Fruit fly (Drosophila melanogaster) whole organism, wandering third instar larva: Measurements from ENCODE around the gene CG34291.

Experiments
- Abd-B ChIP-seq: fragments of >200 bp; optimal IDR thresholded peaks from 2 replicates; lab custom pipeline; 2017; ENCODE audit warnings: missing biosample characterization, missing genetic modification characterization
- CG32264 ChIP-seq: fragments of 200-800 bp; sonication (Bioruptor generic); optimal IDR thresholded peaks from 2 replicates; lab custom pipeline; 2016; ENCODE audit warnings: missing biosample characterization, missing genetic modification characterization
- CG9705 ChIP-seq: fragments of 200-800 bp; sonication (Bioruptor generic); optimal IDR thresholded peaks from 2 replicates; lab custom pipeline; 2018; ENCODE audit warnings: missing biosample characterization, mild to moderate bottlenecking, missing genetic modification characterization
- CrebA ChIP-seq: fragments of 200-800 bp; sonication (Bioruptor generic); optimal IDR thresholded peaks from 2 replicates; lab custom pipeline; 2016; ENCODE audit warnings: missing biosample characterization, mild to moderate bottlenecking, missing genetic modification characterization, borderline replicate concordance
- Dif ChIP-seq: fragments of 200-275, 200-300 bp; sonication (Bioruptor generic); optimal IDR thresholded peaks from 2 replicates; lab custom pipeline; 2018; ENCODE audit warnings: missing biosample characterization, missing genetic modification characterization; ENCODE audit not compliant: partially characterized antibody
- HLH106 ChIP-seq: fragments of 200-800 bp; optimal IDR thresholded peaks from 3 replicates; lab custom pipeline; 2019; ENCODE audit warnings: missing biosample characterization, mild to moderate bottlenecking, missing genetic modification characterization, moderate library complexity
- Mio ChIP-seq: sonication (Bioruptor generic); optimal IDR thresholded peaks from 2 replicates; lab custom pipeline; 2016; ENCODE audit warnings: missing biosample characterization, missing genetic modification characterization
- OdsH ChIP-seq: fragments of 200-800 bp; sonication (Bioruptor generic); optimal IDR thresholded peaks from 2 replicates; lab custom pipeline; 2016; ENCODE audit warnings: missing biosample characterization, mild to moderate bottlenecking, missing genetic modification characterization
- Rel ChIP-seq, 2 experiments: fragments of 200-800 bp; sonication (Bioruptor generic) in 1 of 2; optimal IDR thresholded peaks; 2 replicates in 1 of 2; 3 replicates in 1 of 2; lab custom pipeline; 2016 to 2019; ENCODE audit warnings: mild to moderate bottlenecking in 2 of 2, missing biosample characterization in 2 of 2, missing genetic modification characterization in 2 of 2, moderate library complexity in 1 of 2
- br ChIP-seq: fragments of 200-800 bp; sonication (Bioruptor generic); optimal IDR thresholded peaks from 2 replicates; lab custom pipeline; 2016; ENCODE audit warnings: missing biosample characterization, missing genetic modification characterization
- brk ChIP-seq: fragments of 200-800 bp; sonication (Bioruptor generic); optimal IDR thresholded peaks from 2 replicates; lab custom pipeline; 2016; ENCODE audit warnings: missing biosample characterization, mild to moderate bottlenecking, missing genetic modification characterization
- dl ChIP-seq, 2 experiments: fragments of 175-275, 200-275 bp in 1 of 2; fragments of 200-275 bp in 1 of 2; sonication (Bioruptor generic); optimal IDR thresholded peaks; lab custom pipeline; 2018; ENCODE audit warnings: mild to moderate bottlenecking in 2 of 2, missing biosample characterization in 2 of 2, missing genetic modification characterization in 2 of 2, moderate library complexity in 2 of 2; ENCODE audit not compliant: partially characterized antibody in 2 of 2, insufficient read depth in 1 of 2
- dmrt93B ChIP-seq: fragments of 200-800 bp; sonication (Bioruptor generic); optimal IDR thresholded peaks from 2 replicates; lab custom pipeline; 2018; ENCODE audit warnings: missing biosample characterization, mild to moderate bottlenecking, missing genetic modification characterization
- dsf ChIP-seq: sonication (Bioruptor generic); optimal IDR thresholded peaks from 2 replicates; lab custom pipeline; 2016; ENCODE audit warnings: missing biosample characterization, missing genetic modification characterization, borderline replicate concordance
- fru ChIP-seq: fragments of 200-800 bp; sonication (Bioruptor generic); optimal IDR thresholded peaks from 3 replicates; lab custom pipeline; 2016; ENCODE audit warnings: missing biosample characterization, mild to moderate bottlenecking, missing genetic modification characterization
- h ChIP-seq: fragments of 200-800 bp; sonication (Bioruptor generic); optimal IDR thresholded peaks from 3 replicates; lab custom pipeline; 2016; ENCODE audit warnings: missing biosample characterization, mild to moderate bottlenecking, missing genetic modification characterization
- lola ChIP-seq: fragments of >200 bp; optimal IDR thresholded peaks from 2 replicates; lab custom pipeline; 2017; ENCODE audit warnings: missing biosample characterization, missing genetic modification characterization
- psq ChIP-seq: fragments of 200-800 bp; sonication (Bioruptor generic); optimal IDR thresholded peaks from 3 replicates; lab custom pipeline; 2017; ENCODE audit warnings: missing biosample characterization, mild to moderate bottlenecking, missing genetic modification characterization, moderate library complexity
- rgr ChIP-seq: fragments of 200-800 bp; sonication (Bioruptor generic); optimal IDR thresholded peaks from 3 replicates; lab custom pipeline; 2016; ENCODE audit warnings: missing biosample characterization, mild to moderate bottlenecking, missing genetic modification characterization
- sage ChIP-seq: fragments of 200-800 bp; sonication (Bioruptor generic); optimal IDR thresholded peaks from 2 replicates; lab custom pipeline; 2016; ENCODE audit warnings: missing biosample characterization, mild to moderate bottlenecking, missing genetic modification characterization
- sv ChIP-seq: fragments of 200-800 bp; sonication (Bioruptor generic); optimal IDR thresholded peaks from 3 replicates; lab custom pipeline; 2016; ENCODE audit warnings: missing biosample characterization, missing genetic modification characterization
- tai ChIP-seq: sonication (Bioruptor generic); optimal IDR thresholded peaks from 2 replicates; lab custom pipeline; 2016; ENCODE audit warnings: missing biosample characterization, missing genetic modification characterization
- usp ChIP-seq: fragments of >200 bp; optimal IDR thresholded peaks from 2 replicates; lab custom pipeline; 2017; ENCODE audit warnings: missing biosample characterization, missing genetic modification characterization
- woc ChIP-seq: sonication (Bioruptor generic); optimal IDR thresholded peaks from 2 replicates; lab custom pipeline; 2016; ENCODE audit warnings: missing biosample characterization, mild to moderate bottlenecking, missing genetic modification characterization

Gene CG34291

dm6 chr3R:26409780-26410179 is 15.8 kb downstream of the CG34291 start:
- no peak for TF ChIP-seq woc (GFP tag; lab: Kevin White, UChicago)
- no peak for TF ChIP-seq Rel (GFP tag; optimal IDR thresholded peaks at IDR 0.05; lab: Kevin White, UChicago)
- TF ChIP-seq Rel (tag; optimal IDR thresholded peaks at IDR 0.05; lab: Kevin White, UChicago): no peak
- TF ChIP-seq br (GFP tag; lab: Kevin White, UChicago): no peak
- no peak for TF ChIP-seq tai (GFP tag; lab: Kevin White, UChicago)
- no peak for TF ChIP-seq dsf (GFP tag; lab: Kevin White, UChicago)
- TF ChIP-seq usp: no peak
- TF ChIP-seq CG9705 (GFP tag; lab: Kevin White, UChicago): no peak
- no peak for TF ChIP-seq dl (GFP tag; optimal IDR thresholded peaks at IDR 0.05; lab: Kevin White, UChicago; ENCODE audit: insufficient read depth in 1 of 2, partially characterized antibody in 2 of 2)
- TF ChIP-seq CrebA (GFP tag; lab: Kevin White, UChicago): no peak
- TF ChIP-seq sv (GFP tag; lab: Kevin White, UChicago): no peak
- no peak for TF ChIP-seq Mio (GFP tag; lab: Kevin White, UChicago)
- no peak for TF ChIP-seq psq (GFP tag; lab: Kevin White, UChicago)
- TF ChIP-seq rgr (GFP tag; lab: Kevin White, UChicago): no peak
- TF ChIP-seq h (GFP tag; lab: Kevin White, UChicago): no peak
- TF ChIP-seq Dif: no peak
- no peak for TF ChIP-seq OdsH (GFP tag; lab: Kevin White, UChicago)
- TF ChIP-seq HLH106: no peak
- TF ChIP-seq Abd-B (GFP tag; lab: Kevin White, UChicago): no peak

- TF ChIP-seq br (GFP tag; lab: Kevin White, UChicago) (no peak), Mio (GFP tag; lab: Kevin White, UChicago) (no peak), usp (no peak), h (GFP tag; lab: Kevin White, UChicago) (no peak), brk (GFP tag; lab: Kevin White, UChicago) (no peak), CG32264 (GFP tag; lab: Kevin White, UChicago) (no peak), woc (GFP tag; lab: Kevin White, UChicago) (no peak), lola (GFP tag; lab: Kevin White, UChicago) (no peak), dmrt93B (GFP tag; lab: Kevin White, UChicago) (no peak), Rel (GFP tag; optimal IDR thresholded peaks at IDR 0.05; lab: Kevin White, UChicago) (no peak), Rel (tag; optimal IDR thresholded peaks at IDR 0.05; lab: Kevin White, UChicago) (no peak), rgr (GFP tag; lab: Kevin White, UChicago) (no peak), fru (GFP tag; lab: Kevin White, UChicago) (no peak), sage (GFP tag; lab: Kevin White, UChicago) (no peak), dsf (GFP tag; lab: Kevin White, UChicago) (no peak), OdsH (GFP tag; lab: Kevin White, UChicago) (no peak)
Observed at dm6 chr3R:26403556-26403955, 22.0 kb downstream of the CG34291 start, which contains the start of gene ppk15. Gene ppk15, minus strand, starts transcription at chr3R:26403656.
